Fruit fly (Drosophila melanogaster) whole organism, embryonic: Measurements from ENCODE around the gene CG15362.
A peak's percentile ranks its signal among the peaks of the same experiment; 100 is the strongest.

Experiments used
- ATbp ChIP-seq: fragments of 200-800 bp; sonication (Bioruptor generic); optimal IDR thresholded peaks from 2 replicates; lab custom pipeline; 2017; ENCODE audit warnings: missing biosample characterization, mild to moderate bottlenecking, missing genetic modification characterization, missing genetic modification reagents
- Adf1 ChIP-seq: fragments of 200-800 bp; sonication (Bioruptor generic); IDR thresholded peaks from 2 replicates; pipeline ENCODE4 v1.3.6; 2022; ENCODE audit warnings: missing biosample characterization, missing genetic modification characterization
- BEAF-32 ChIP-seq: fragments of 200-800 bp; sonication (Bioruptor generic); optimal IDR thresholded peaks from 3 replicates; lab custom pipeline; 2017; ENCODE audit warnings: missing biosample characterization, missing genetic modification characterization, mild to moderate bottlenecking, moderate library complexity, missing genetic modification reagents
- Bgb ChIP-seq: fragments of 200-800 bp; sonication (Bioruptor generic); IDR thresholded peaks from 2 replicates; pipeline ENCODE4 v1.3.6; 2022; ENCODE audit warnings: missing biosample characterization, missing genetic modification characterization; ENCODE audit not compliant: partially characterized antibody
- Bteb2 ChIP-seq: fragments of 200-800 bp; sonication (Bioruptor generic); optimal IDR thresholded peaks from 2 replicates; lab custom pipeline; 2016; ENCODE audit warnings: missing biosample characterization, missing genetic modification characterization
- CG10321 ChIP-seq: fragments of 200-800 bp; sonication (Bioruptor generic); IDR thresholded peaks from 2 replicates; pipeline ENCODE4 v1.3.6; 2022; ENCODE audit warnings: missing biosample characterization, missing genetic modification characterization
- CG10431 ChIP-seq: fragments of 200-800 bp; sonication (Bioruptor generic); optimal IDR thresholded peaks from 3 replicates; lab custom pipeline; 2018; ENCODE audit warnings: missing biosample characterization, mild to moderate bottlenecking, missing genetic modification characterization
- CG10959 ChIP-seq: fragments of 200-800 bp; sonication (Bioruptor generic); IDR thresholded peaks from 2 replicates; pipeline ENCODE4 v1.3.6; 2022; ENCODE audit warnings: missing biosample characterization, missing genetic modification characterization
- CG15514 ChIP-seq: fragments of 200-800 bp; sonication (Bioruptor generic); optimal IDR thresholded peaks from 3 replicates; lab custom pipeline; 2017; ENCODE audit warnings: missing biosample characterization, missing genetic modification characterization, mild to moderate bottlenecking, moderate library complexity, missing genetic modification reagents
- CG16813 ChIP-seq: fragments of 200-800 bp; sonication (Bioruptor generic); IDR thresholded peaks from 3 replicates; pipeline ENCODE4 v1.3.6; 2022; ENCODE audit warnings: missing biosample characterization, missing genetic modification characterization; ENCODE audit not compliant: partially characterized antibody
- CG16815 ChIP-seq: fragments of 200-800 bp; sonication (Bioruptor generic); optimal IDR thresholded peaks from 3 replicates; lab custom pipeline; 2017; ENCODE audit warnings: missing biosample characterization, mild to moderate bottlenecking, missing genetic modification characterization
- CG17328 ChIP-seq: fragments of 200-800 bp; sonication (Bioruptor generic); IDR thresholded peaks from 2 replicates; pipeline ENCODE4 v1.3.6; 2022; ENCODE audit warnings: missing biosample characterization, missing genetic modification characterization
- CG18764 ChIP-seq: fragments of 200-800 bp; sonication (Bioruptor generic); optimal IDR thresholded peaks from 3 replicates; lab custom pipeline; 2016; ENCODE audit warnings: missing biosample characterization, missing genetic modification characterization
- CG32532 ChIP-seq: fragments of 200-800 bp; sonication (Bioruptor generic); IDR thresholded peaks from 2 replicates; pipeline ENCODE4 v1.3.6; 2022; ENCODE audit warnings: missing biosample characterization, missing genetic modification characterization
- CG34224 ChIP-seq: fragments of 200-800 bp; sonication (Bioruptor generic); IDR thresholded peaks from 3 replicates; pipeline ENCODE4 v1.3.6; 2022; ENCODE audit warnings: missing biosample characterization, missing genetic modification characterization; ENCODE audit not compliant: partially characterized antibody
- CG6175 ChIP-seq: fragments of 200-800 bp; sonication (Bioruptor generic); IDR thresholded peaks from 3 replicates; pipeline ENCODE4 v1.3.6; 2022; ENCODE audit warnings: missing biosample characterization, missing genetic modification characterization
- CG6791 ChIP-seq: fragments of 200-800 bp; sonication (Bioruptor generic); IDR thresholded peaks from 3 replicates; pipeline ENCODE4 v1.3.6; 2022; ENCODE audit warnings: missing biosample characterization, missing genetic modification characterization; ENCODE audit not compliant: partially characterized antibody
- CG7556 ChIP-seq: fragments of 200-800 bp; sonication (Bioruptor generic); optimal IDR thresholded peaks from 2 replicates; lab custom pipeline; 2017; ENCODE audit warnings: missing biosample characterization, mild to moderate bottlenecking, missing genetic modification characterization
- CG7786 ChIP-seq: fragments of 200-800 bp; sonication (Bioruptor generic); optimal IDR thresholded peaks from 2 replicates; lab custom pipeline; 2016; ENCODE audit warnings: missing biosample characterization, missing genetic modification characterization
- CG9215 ChIP-seq: fragments of 200-800 bp; sonication (Bioruptor generic); IDR thresholded peaks from 2 replicates; pipeline ENCODE4 v1.3.6; 2022; ENCODE audit warnings: missing biosample characterization, missing genetic modification characterization
- Dbx ChIP-seq: fragments of 200-800 bp; sonication (Bioruptor generic); IDR thresholded peaks from 3 replicates; pipeline ENCODE4 v1.3.6; 2022; ENCODE audit warnings: missing biosample characterization, missing genetic modification characterization
- ERR ChIP-seq: fragments of 200-800 bp; sonication (Bioruptor generic); optimal IDR thresholded peaks from 2 replicates; lab custom pipeline; 2016; ENCODE audit warnings: missing biosample characterization, missing genetic modification characterization
- Jarid2 ChIP-seq: fragments of 200-800 bp; sonication (Bioruptor generic); optimal IDR thresholded peaks from 3 replicates; lab custom pipeline; 2017; ENCODE audit warnings: mild to moderate bottlenecking, missing biosample characterization, missing genetic modification reagents, missing genetic modification characterization
- MBD-R2 ChIP-seq: fragments of 200-800 bp; sonication (Bioruptor generic); IDR thresholded peaks from 2 replicates; pipeline ENCODE4 v1.3.6; 2022; ENCODE audit warnings: missing biosample characterization, missing genetic modification characterization
- Oli ChIP-seq: fragments of 200-800 bp; sonication (Bioruptor generic); optimal IDR thresholded peaks from 2 replicates; lab custom pipeline; 2018; ENCODE audit warnings: missing biosample characterization, mild to moderate bottlenecking, missing genetic modification characterization, moderate library complexity
- Rfx ChIP-seq: fragments of 200-800 bp; sonication (Bioruptor generic); IDR thresholded peaks from 2 replicates; pipeline ENCODE4 v1.3.6; 2022; ENCODE audit warnings: missing biosample characterization, missing genetic modification characterization
- Sox100B ChIP-seq: fragments of 200-800 bp; sonication (Bioruptor generic); optimal IDR thresholded peaks from 3 replicates; lab custom pipeline; 2018; ENCODE audit warnings: missing biosample characterization, mild to moderate bottlenecking, missing genetic modification characterization
- Spps ChIP-seq: fragments of 200-800 bp; sonication (Bioruptor generic); optimal IDR thresholded peaks from 2 replicates; lab custom pipeline; 2018; ENCODE audit warnings: missing biosample characterization, mild to moderate bottlenecking, missing genetic modification characterization
- Sry-β ChIP-seq: fragments of 200-800 bp; sonication (Bioruptor generic); optimal IDR thresholded peaks from 2 replicates; lab custom pipeline; 2018; ENCODE audit warnings: missing biosample characterization, mild to moderate bottlenecking, missing genetic modification characterization, moderate library complexity
- ac ChIP-seq: fragments of 200-800 bp; sonication (Bioruptor generic); optimal IDR thresholded peaks from 3 replicates; lab custom pipeline; 2017; ENCODE audit warnings: missing biosample characterization, mild to moderate bottlenecking, missing genetic modification characterization
- aop ChIP-seq: fragments of 200-800 bp; sonication (Bioruptor generic); IDR thresholded peaks from 2 replicates; pipeline ENCODE4 v1.3.6; 2022; ENCODE audit warnings: missing biosample characterization, missing genetic modification characterization
- ap ChIP-seq: fragments of 200-800 bp; sonication (Bioruptor generic); IDR thresholded peaks from 2 replicates; pipeline ENCODE4 v1.3.6; 2022; ENCODE audit warnings: missing biosample characterization, missing genetic modification characterization
- bsh ChIP-seq, 2 experiments: fragments of 200-800 bp; sonication (Bioruptor generic); optimal IDR thresholded peaks; 2 replicates each; lab custom pipeline; 2017 to 2018; ENCODE audit warnings: mild to moderate bottlenecking in 2 of 2, missing biosample characterization in 2 of 2, missing genetic modification characterization in 2 of 2, moderate library complexity in 1 of 2
- dysf ChIP-seq: fragments of 200-800 bp; sonication (Bioruptor generic); IDR thresholded peaks from 3 replicates; pipeline ENCODE4 v1.3.6; 2022; ENCODE audit warnings: missing biosample characterization, missing genetic modification characterization
- ewg ChIP-seq: fragments of 200-800 bp; sonication (Bioruptor generic); optimal IDR thresholded peaks from 3 replicates; lab custom pipeline; 2017; ENCODE audit warnings: mild to moderate bottlenecking, missing biosample characterization, missing genetic modification reagents, missing genetic modification characterization
- fd96Cb ChIP-seq: fragments of 200-800 bp; sonication (Bioruptor generic); optimal IDR thresholded peaks from 2 replicates; lab custom pipeline; 2018; ENCODE audit warnings: missing biosample characterization, mild to moderate bottlenecking, missing genetic modification characterization, moderate library complexity
- fu2 ChIP-seq: fragments of 200-800 bp; sonication (Bioruptor generic); optimal IDR thresholded peaks from 2 replicates; lab custom pipeline; 2016; ENCODE audit warnings: missing biosample characterization, missing genetic modification characterization
- gem ChIP-seq: fragments of 200-800 bp; sonication (Bioruptor generic); optimal IDR thresholded peaks from 2 replicates; lab custom pipeline; 2019; ENCODE audit warnings: missing biosample characterization, mild to moderate bottlenecking, missing genetic modification characterization, moderate library complexity
- gsb-n ChIP-seq: fragments of 200-800 bp; sonication (Bioruptor generic); optimal IDR thresholded peaks from 3 replicates; lab custom pipeline; 2018; ENCODE audit warnings: missing biosample characterization, mild to moderate bottlenecking, missing genetic modification characterization
- lmd ChIP-seq: fragments of 200-800 bp; sonication (Bioruptor generic); IDR thresholded peaks from 2 replicates; pipeline ENCODE4 v1.3.6; 2022; ENCODE audit warnings: missing biosample characterization, missing genetic modification characterization
- odd ChIP-seq: fragments of 200-800 bp; sonication (Bioruptor generic); optimal IDR thresholded peaks from 2 replicates; lab custom pipeline; 2017; ENCODE audit warnings: missing biosample characterization, mild to moderate bottlenecking, missing genetic modification characterization
- pita ChIP-seq: fragments of 200-800 bp; sonication (Bioruptor generic); optimal IDR thresholded peaks from 2 replicates; lab custom pipeline; 2017; ENCODE audit warnings: missing biosample characterization, mild to moderate bottlenecking, missing genetic modification characterization
- pzg ChIP-seq: fragments of 200-800 bp; sonication (Bioruptor generic); optimal IDR thresholded peaks from 3 replicates; lab custom pipeline; 2018; ENCODE audit warnings: missing biosample characterization, mild to moderate bottlenecking, missing genetic modification characterization, moderate library complexity
- ranshi ChIP-seq: fragments of 200-800 bp; sonication (Bioruptor generic); IDR thresholded peaks from 2 replicates; pipeline ENCODE4 v1.3.6; 2022; ENCODE audit warnings: missing biosample characterization, missing genetic modification characterization
- row ChIP-seq: fragments of 200-800 bp; sonication (Bioruptor generic); IDR thresholded peaks from 3 replicates; pipeline ENCODE4 v1.3.6; 2022; ENCODE audit warnings: missing biosample characterization, missing genetic modification characterization
- wdn ChIP-seq: fragments of 200-800 bp; sonication (Bioruptor generic); IDR thresholded peaks from 2 replicates; pipeline ENCODE4 v1.3.6; 2022; ENCODE audit warnings: missing biosample characterization, missing genetic modification characterization
- zen ChIP-seq: fragments of 200-800 bp; sonication (Bioruptor generic); optimal IDR thresholded peaks from 3 replicates; lab custom pipeline; 2018; ENCODE audit warnings: missing biosample characterization, mild to moderate bottlenecking, missing genetic modification characterization, moderate library complexity
- zfh2 ChIP-seq: fragments of 200-800 bp; sonication (Bioruptor generic); optimal IDR thresholded peaks from 2 replicates; lab custom pipeline; 2016; ENCODE audit warnings: missing biosample characterization, missing genetic modification characterization

The CG15362 gene

DNA sequence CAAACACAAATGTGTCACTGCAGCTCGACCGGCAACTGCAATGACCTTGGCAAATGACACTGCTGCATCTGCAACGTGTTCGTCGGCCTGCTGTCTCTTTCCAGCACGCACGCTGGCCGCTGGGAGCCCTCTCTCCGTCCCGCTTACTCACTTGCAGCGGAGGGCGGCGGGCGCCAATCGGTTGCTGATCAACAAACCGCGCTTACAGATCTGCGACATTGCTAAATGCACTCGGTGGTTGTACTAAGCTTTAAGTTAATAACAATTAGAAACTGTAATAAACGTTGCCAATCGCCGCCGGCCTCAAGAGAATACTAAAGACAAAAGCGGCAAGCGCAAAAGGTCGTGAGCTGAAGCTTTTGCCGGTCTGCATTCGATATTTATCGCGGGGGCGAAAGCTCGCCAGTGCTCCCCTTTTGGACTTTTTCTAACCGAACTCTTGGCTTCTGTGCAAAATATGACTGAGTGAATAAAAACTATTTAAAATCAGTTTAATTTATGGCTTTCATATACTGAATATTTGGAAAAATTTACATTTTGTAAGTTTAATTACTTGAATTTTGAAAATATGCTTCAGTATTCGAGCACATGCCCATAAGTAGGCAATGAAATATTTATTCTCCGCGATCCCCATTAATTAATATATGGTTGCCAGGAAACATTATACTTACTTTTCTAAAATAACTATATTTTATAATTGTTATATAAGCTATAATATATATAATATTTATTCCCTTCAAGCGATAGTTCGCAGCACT lies 6.6 kb downstream of the CG15362 start, which contains the start of gene Got2 (continued):
- no peak for TF ChIP-seq CG10431
- no peak for TF ChIP-seq gsb-n (tag; lab: Kevin White, UChicago)
- peak; percentile 50 for TF ChIP-seq CG15514 (GFP tag; lab: Kevin White, UChicago)
- peak; percentile 69 for TF ChIP-seq CG34224 (GFP tag; lab: Robert Waterston, UW)
- TF ChIP-seq bsh (GFP tag; optimal IDR thresholded peaks at IDR 0.05; lab: Kevin White, UChicago), result no peak
- TF ChIP-seq zfh2 (GFP tag; lab: Kevin White, UChicago), result peak; percentile 28
- 0 out of 2 replicates have a peak, but pooled peaks have one; percentile 20 for TF ChIP-seq aop
- peak; percentile 9 for TF ChIP-seq Jarid2 (GFP tag; lab: Kevin White, UChicago)
- TF ChIP-seq CG9215 (GFP tag; lab: Robert Waterston, UW), result no peak
- peak; percentile 85 for TF ChIP-seq row (GFP tag; lab: Robert Waterston, UW)
- peak; percentile 80 for TF ChIP-seq BEAF-32 (GFP tag; lab: Kevin White, UChicago)
- peak; percentile 47 for TF ChIP-seq Sox100B
- TF ChIP-seq CG7556 (GFP tag; lab: Kevin White, UChicago), result peak; percentile 48
- no peak for TF ChIP-seq ap (GFP tag; lab: Robert Waterston, UW)
- 0 out of 3 replicates have a peak, but pooled peaks have one; percentile 29 for TF ChIP-seq Dbx (GFP tag; lab: Robert Waterston, UW)
- TF ChIP-seq CG17328 (GFP tag; lab: Robert Waterston, UW), result no peak
- no peak for TF ChIP-seq MBD-R2 (GFP tag; lab: Robert Waterston, UW)
- TF ChIP-seq CG7786, result peak; percentile 8
- TF ChIP-seq Oli (tag; lab: Kevin White, UChicago), result peak; percentile 31
- peak; percentile 91 for TF ChIP-seq Sry-β (GFP tag; lab: Kevin White, UChicago)
- no peak for TF ChIP-seq CG10959 (GFP tag; lab: Robert Waterston, UW)
- TF ChIP-seq wdn (GFP tag; lab: Robert Waterston, UW), result no peak
- TF ChIP-seq CG6175, result 0 out of 3 replicates have a peak, but pooled peaks have one; percentile 22
- TF ChIP-seq Bgb (GFP tag; lab: Robert Waterston, UW), result peak; percentile 88
- no peak for TF ChIP-seq pita
- TF ChIP-seq CG10321, result peak; percentile 87
- no peak for TF ChIP-seq Spps
- no peak for TF ChIP-seq zen (tag; lab: Kevin White, UChicago)
- peak; percentile 25; the same call in 1 of the 2 replicates for TF ChIP-seq lmd
- no peak for TF ChIP-seq CG18764 (GFP tag; lab: Kevin White, UChicago)
- peak; percentile 78 for TF ChIP-seq CG16813 (GFP tag; lab: Robert Waterston, UW)
- peak; percentile 25; the same call in 1 of the 2 replicates for TF ChIP-seq Adf1 (GFP tag; lab: Robert Waterston, UW)
- peak; percentile 92 for TF ChIP-seq ERR (GFP tag; lab: Kevin White, UChicago)
- TF ChIP-seq dysf (GFP tag; lab: Robert Waterston, UW), result peak; percentile 22; the same call in 1 of the 3 replicates
- peak; percentile 68; the same call in 2 of the 3 replicates for TF ChIP-seq CG6791 (GFP tag; lab: Robert Waterston, UW)
- peak; percentile 57 for TF ChIP-seq ewg (GFP tag; lab: Kevin White, UChicago)
- peak; percentile 23 for TF ChIP-seq fu2 (GFP tag; lab: Kevin White, UChicago)
- TF ChIP-seq Rfx (GFP tag; lab: Robert Waterston, UW), result peak; percentile 65
- peak; percentile 71 for TF ChIP-seq gem (tag; lab: Kevin White, UChicago)
- TF ChIP-seq ac, result no peak
- TF ChIP-seq Bteb2 (GFP tag; lab: Kevin White, UChicago), result no peak
- TF ChIP-seq ranshi (GFP tag; lab: Robert Waterston, UW), result no peak
- TF ChIP-seq fd96Cb (tag; lab: Kevin White, UChicago), result peak; percentile 6
- TF ChIP-seq odd (GFP tag; lab: Kevin White, UChicago), result no peak
- peak; percentile 7 for TF ChIP-seq CG16815 (GFP tag; lab: Kevin White, UChicago)
- TF ChIP-seq pzg (GFP tag; lab: Kevin White, UChicago), result peak; percentile 34
- TF ChIP-seq ATbp (GFP tag; lab: Kevin White, UChicago), result peak; percentile 32
- 0 out of 2 replicates have a peak, but pooled peaks have one; percentile 9 for TF ChIP-seq CG32532 (GFP tag; lab: Robert Waterston, UW)
